Worm (Caenorhabditis elegans) whole organism, L2 larva: ENCODE results near the gene C17B7.9.
"Not testable (repeated sequence)": the region's sequence is repeated elsewhere in the genome, so short reads cannot be mapped to it uniquely, and the experiment has no call there.

ENCODE experiments used
- F13H6.1 ChIP-seq: sonication (generic microtip); optimal IDR thresholded peaks from 2 replicates; lab custom pipeline; 2016; ENCODE audit warnings: missing genetic modification characterization, missing compliant biosample characterization
- R02D3.7 ChIP-seq: fragments of 150-350 bp; optimal IDR thresholded peaks from 2 replicates; lab custom pipeline; 2014; ENCODE audit warnings: missing biosample characterization, missing genetic modification characterization
- Y55F3AM.14 ChIP-seq: fragments of 200-800 bp; sonication (Bioruptor generic); optimal IDR thresholded peaks from 2 replicates; lab custom pipeline; 2018; ENCODE audit warnings: mild to moderate bottlenecking, missing genetic modification characterization, missing compliant biosample characterization
- ZK546.5 ChIP-seq: sonication (generic microtip); optimal IDR thresholded peaks from 2 replicates; lab custom pipeline; 2017; ENCODE audit warnings: missing biosample characterization, missing genetic modification characterization
- alr-1 ChIP-seq: fragments of 150-350 bp; optimal IDR thresholded peaks from 2 replicates; lab custom pipeline; 2014; ENCODE audit warnings: missing biosample characterization, missing genetic modification characterization
- aly-2 ChIP-seq: fragments of 150-350 bp; optimal IDR thresholded peaks from 2 replicates; lab custom pipeline; 2014; ENCODE audit warnings: missing biosample characterization, missing genetic modification characterization
- ama-1 ChIP-seq: fragments of 150-350 bp; optimal IDR thresholded peaks from 2 replicates; lab custom pipeline; 2018; ENCODE audit warnings: inconsistent platforms
- blmp-1 ChIP-seq: sonication (generic microtip); optimal IDR thresholded peaks from 2 replicates; lab custom pipeline; 2017; ENCODE audit warnings: missing genetic modification characterization, mild to moderate bottlenecking, missing compliant biosample characterization, antibody characterized with exemption, moderate library complexity; ENCODE audit not compliant: insufficient read depth
- ceh-16 ChIP-seq: fragments of 150-350 bp; optimal IDR thresholded peaks from 2 replicates; lab custom pipeline; 2014; ENCODE audit warnings: missing biosample characterization, missing genetic modification characterization
- ceh-82 ChIP-seq: fragments of 150-350 bp; optimal IDR thresholded peaks from 2 replicates; lab custom pipeline; 2014; ENCODE audit warnings: missing biosample characterization, missing genetic modification characterization
- dmd-4 ChIP-seq: sonication (generic microtip); optimal IDR thresholded peaks from 2 replicates; lab custom pipeline; 2017; ENCODE audit warnings: missing biosample characterization, missing genetic modification characterization
- egl-27 ChIP-seq: sonication (generic microtip); optimal IDR thresholded peaks from 3 replicates; lab custom pipeline; 2017; ENCODE audit warnings: missing biosample characterization, missing genetic modification reagents, missing genetic modification characterization
- elt-1 ChIP-seq: fragments of 150-350 bp; optimal IDR thresholded peaks from 2 replicates; lab custom pipeline; 2014; ENCODE audit warnings: missing biosample characterization, missing genetic modification characterization
- gmeb-1 ChIP-seq: fragments of 150-350 bp; optimal IDR thresholded peaks from 2 replicates; lab custom pipeline; 2014; ENCODE audit warnings: missing biosample characterization, missing genetic modification characterization
- lin-13 ChIP-seq: fragments of 150-350 bp; optimal IDR thresholded peaks from 2 replicates; lab custom pipeline; 2014; ENCODE audit warnings: missing biosample characterization, missing genetic modification reagents, missing genetic modification characterization
- lin-39 ChIP-seq: fragments of 150-350 bp; optimal IDR thresholded peaks from 2 replicates; lab custom pipeline; 2014; ENCODE audit warnings: missing biosample characterization, missing genetic modification reagents, missing genetic modification characterization
- lsy-2 ChIP-seq, 2 experiments: fragments of 150-350 bp in 1 of 2; sonication (generic microtip) in 1 of 2; optimal IDR thresholded peaks; 2 replicates each; lab custom pipeline; 2014 to 2017; ENCODE audit warnings: missing biosample characterization in 2 of 2, missing genetic modification characterization in 2 of 2
- mab-5 ChIP-seq: fragments of 150-350 bp; optimal IDR thresholded peaks from 2 replicates; lab custom pipeline; 2014; ENCODE audit warnings: missing biosample characterization, missing genetic modification characterization
- mbf-1 ChIP-seq: sonication (generic microtip); optimal IDR thresholded peaks from 2 replicates; lab custom pipeline; 2017; ENCODE audit warnings: missing biosample characterization, missing genetic modification characterization
- mdl-1 ChIP-seq, 2 experiments: fragments of 150-350 bp in 1 of 2; sonication (generic microtip) in 1 of 2; optimal IDR thresholded peaks; 2 replicates each; lab custom pipeline; 2017; ENCODE audit warnings: missing biosample characterization in 2 of 2, missing genetic modification characterization in 2 of 2
- nhr-10 ChIP-seq: sonication (generic microtip); optimal IDR thresholded peaks from 2 replicates; lab custom pipeline; 2017; ENCODE audit warnings: missing biosample characterization, missing genetic modification characterization
- nhr-11 ChIP-seq: fragments of 150-350 bp; optimal IDR thresholded peaks from 2 replicates; lab custom pipeline; 2014; ENCODE audit warnings: missing biosample characterization, missing genetic modification characterization
- nhr-12 ChIP-seq: fragments of 150-350 bp; optimal IDR thresholded peaks from 2 replicates; lab custom pipeline; 2014; ENCODE audit warnings: missing biosample characterization, missing genetic modification characterization
- nhr-21 ChIP-seq: fragments of 150-350 bp; optimal IDR thresholded peaks from 2 replicates; lab custom pipeline; 2014; ENCODE audit warnings: missing biosample characterization, missing genetic modification characterization
- nhr-237 ChIP-seq: fragments of 150-350 bp; optimal IDR thresholded peaks from 2 replicates; lab custom pipeline; 2014; ENCODE audit warnings: missing biosample characterization, missing genetic modification characterization
- nhr-25 ChIP-seq: fragments of 150-350 bp; sonication (generic microtip); optimal IDR thresholded peaks from 3 replicates; lab custom pipeline; 2014; ENCODE audit warnings: missing biosample characterization, missing genetic modification characterization
- nhr-6 ChIP-seq: fragments of 150-350 bp; optimal IDR thresholded peaks from 2 replicates; lab custom pipeline; 2014; ENCODE audit warnings: missing biosample characterization, missing genetic modification characterization
- nhr-77 ChIP-seq: fragments of 150-350 bp; optimal IDR thresholded peaks from 2 replicates; lab custom pipeline; 2014; ENCODE audit warnings: missing biosample characterization, missing genetic modification characterization
- sem-4 ChIP-seq: fragments of 150-350 bp; optimal IDR thresholded peaks from 2 replicates; lab custom pipeline; 2014; ENCODE audit warnings: missing biosample characterization, missing genetic modification reagents, missing genetic modification characterization
- sma-3 ChIP-seq: sonication (generic microtip); optimal IDR thresholded peaks from 2 replicates; lab custom pipeline; 2016; ENCODE audit warnings: missing genetic modification reagents, missing genetic modification characterization, missing compliant biosample characterization
- sma-9 ChIP-seq, 2 experiments: fragments of 150-350 bp in 1 of 2; sonication (generic microtip) in 1 of 2; optimal IDR thresholded peaks; 2 replicates each; lab custom pipeline; 2014 to 2016; ENCODE audit warnings: missing genetic modification characterization in 2 of 2, mild to moderate bottlenecking in 1 of 2, missing biosample characterization in 1 of 2, missing compliant biosample characterization in 1 of 2, missing genetic modification reagents in 1 of 2, moderate library complexity in 1 of 2
- snpc-4 ChIP-seq: fragments of 150-350 bp; optimal IDR thresholded peaks from 2 replicates; lab custom pipeline; 2014; ENCODE audit warnings: missing biosample characterization, missing genetic modification characterization
- unc-39 ChIP-seq: fragments of 150-350 bp; optimal IDR thresholded peaks from 2 replicates; lab custom pipeline; 2014; ENCODE audit warnings: missing biosample characterization, missing genetic modification characterization
- unc-62 ChIP-seq: fragments of 150-350 bp; optimal IDR thresholded peaks from 2 replicates; lab custom pipeline; 2014; ENCODE audit warnings: missing biosample characterization, missing genetic modification reagents, missing genetic modification characterization
- ztf-1 ChIP-seq: fragments of 200-800 bp; sonication (Bioruptor generic); conservative IDR thresholded peaks from 2 replicates; pipeline ENCODE4 v1.3.6; 2022; ENCODE audit warnings: missing genetic modification characterization, missing compliant biosample characterization
- ztf-11 ChIP-seq: sonication (generic microtip); optimal IDR thresholded peaks from 2 replicates; lab custom pipeline; 2017; ENCODE audit warnings: missing biosample characterization, missing genetic modification characterization
- ztf-4 ChIP-seq: fragments of 150-350 bp; optimal IDR thresholded peaks from 2 replicates; lab custom pipeline; 2014; ENCODE audit warnings: missing biosample characterization, missing genetic modification characterization

C17B7.9 gene

ce11 chrV:3332023-3332422 is at the start of gene C17B7.9:
Gene C17B7.9 (minus strand): TSS chrV:3332123.
- TF ChIP-seq ceh-82 (tag; lab: Kevin White, UChicago) (no peak), blmp-1 (tag; lab: Kevin White, UChicago) (no peak), aly-2 (tag; lab: Kevin White, UChicago) (no peak), lin-39 (tag; lab: Kevin White, UChicago) (no peak), nhr-6 (tag; lab: Kevin White, UChicago) (no peak), Y55F3AM.14 (GFP tag; lab: Kevin White, UChicago) (no peak), ZK546.5 (no peak), mbf-1 (tag; lab: Kevin White, UChicago) (no peak), unc-39 (no peak), nhr-10 (tag; lab: Kevin White, UChicago) (no peak), ceh-16 (no peak)

- TF ChIP-seq nhr-12 (no peak), ztf-1 (GFP tag; lab: Robert Waterston, UW) (no peak), gmeb-1 (tag; lab: Kevin White, UChicago) (no peak), nhr-11 (tag; lab: Kevin White, UChicago) (no peak), dmd-4 (tag; lab: Kevin White, UChicago) (no peak), elt-1 (tag; lab: Kevin White, UChicago) (no peak), ceh-82 (tag; lab: Kevin White, UChicago) (no peak), nhr-6 (tag; lab: Kevin White, UChicago) (no peak), unc-62 (GFP tag; lab: Kevin White, UChicago) (no peak), ztf-4 (tag; lab: Kevin White, UChicago) (no peak), ceh-16 (no peak), mab-5 (tag; lab: Kevin White, UChicago) (no peak)
These were observed 45.0 kb upstream of the C17B7.9 start, which contains the start of gene srbc-2 for ce11 chrV:3376973-3377372. Gene srbc-2 (minus strand): TSS chrV:3377073.

- TF ChIP-seq unc-39, result no peak
- no peak for TF ChIP-seq blmp-1 (tag; lab: Kevin White, UChicago)
- no peak for TF ChIP-seq ztf-11 (tag; lab: Kevin White, UChicago)
- no peak for TF ChIP-seq ZK546.5
- no peak for TF ChIP-seq unc-62 (GFP tag; lab: Kevin White, UChicago)
- no peak for TF ChIP-seq ztf-4 (tag; lab: Kevin White, UChicago)
- TF ChIP-seq ama-1, result no peak
- no peak for TF ChIP-seq snpc-4 (tag; lab: Kevin White, UChicago)
- no peak for TF ChIP-seq nhr-21 (tag; lab: Kevin White, UChicago)
- TF ChIP-seq sma-3 (GFP tag; lab: Kevin White, UChicago), result no peak
- no peak for TF ChIP-seq nhr-77 (tag; lab: Kevin White, UChicago)
- TF ChIP-seq alr-1 (tag; lab: Kevin White, UChicago), result no peak
- TF ChIP-seq nhr-237 (tag; lab: Kevin White, UChicago), result no peak
- TF ChIP-seq nhr-12, result no peak
- no peak for TF ChIP-seq aly-2 (tag; lab: Kevin White, UChicago)
- TF ChIP-seq sma-9 (GFP tag; optimal IDR thresholded peaks at IDR 0.05; lab: Kevin White, UChicago), result no peak
- TF ChIP-seq sma-9 (tag; optimal IDR thresholded peaks at IDR 0.05; lab: Kevin White, UChicago), result no peak
These were observed 40.8 kb upstream of the C17B7.9 start, which contains the start of gene srx-121 for ce11 chrV:3372673-3373072. Gene srx-121 (minus strand): TSS chrV:3372773.

- not testable (repeated sequence) for TF ChIP-seq elt-1 (tag; lab: Kevin White, UChicago); R02D3.7 (tag; lab: Kevin White, UChicago); mdl-1 (tag; optimal IDR thresholded peaks at IDR 0.05; lab: Kevin White, UChicago)
- TF ChIP-seq, all 48 proteins: peak for 0; not testable (repeated sequence) for 48
These were observed 35.9 kb upstream of the C17B7.9 start, which contains the start of gene C04E12.2 for ce11 chrV:3367773-3368172. Gene C04E12.2 (plus strand): TSS chrV:3368073.

- TF ChIP-seq nhr-10 (tag; lab: Kevin White, UChicago), result no peak
These were observed 30.6 kb upstream of the C17B7.9 start, which contains the start of gene C04E12.4 for ce11 chrV:3362475-3362874. Gene C04E12.4 (plus strand): TSS chrV:3362775.

ce11 chrV:3361633-3362032 is 29.7 kb upstream of the C17B7.9 start:
- TF ChIP-seq egl-27, result no peak
- no peak for TF ChIP-seq mdl-1 (tag; optimal IDR thresholded peaks at IDR 0.05; lab: Kevin White, UChicago)
- TF ChIP-seq lsy-2 (tag; optimal IDR thresholded peaks at IDR 0.05; lab: Kevin White, UChicago), result no peak
- no peak for TF ChIP-seq aly-2 (tag; lab: Kevin White, UChicago)
- no peak for TF ChIP-seq ZK546.5
- TF ChIP-seq ceh-16, result no peak
- TF ChIP-seq lin-39 (tag; lab: Kevin White, UChicago), result no peak
- TF ChIP-seq gmeb-1 (tag; lab: Kevin White, UChicago), result no peak
- no peak for TF ChIP-seq sem-4 (tag; lab: Kevin White, UChicago)
- no peak for TF ChIP-seq F13H6.1 (tag; lab: Kevin White, UChicago)
- no peak for TF ChIP-seq nhr-11 (tag; lab: Kevin White, UChicago)
- TF ChIP-seq dmd-4 (tag; lab: Kevin White, UChicago), result no peak
- TF ChIP-seq lin-13 (GFP tag; lab: Kevin White, UChicago), result no peak
- no peak for TF ChIP-seq nhr-25 (tag; lab: Kevin White, UChicago)
